Fruit fly (Drosophila melanogaster) whole organism, embryonic: ENCODE measurements around the gene mfr.

Source experiments
- Adf1 ChIP-seq: fragments of 200-800 bp; sonication (Bioruptor generic); IDR thresholded peaks from 2 replicates; pipeline ENCODE4 v1.3.6; 2022; ENCODE audit warnings: missing biosample characterization, missing genetic modification characterization
- CG10959 ChIP-seq: fragments of 200-800 bp; sonication (Bioruptor generic); IDR thresholded peaks from 2 replicates; pipeline ENCODE4 v1.3.6; 2022; ENCODE audit warnings: missing biosample characterization, missing genetic modification characterization
- CG11696 ChIP-seq: fragments of 200-800 bp; sonication (Bioruptor generic); IDR thresholded peaks from 2 replicates; pipeline ENCODE4 v1.3.6; 2022; ENCODE audit warnings: missing biosample characterization, missing genetic modification characterization
- CG12071 ChIP-seq: fragments of 200-800 bp; sonication (Bioruptor generic); optimal IDR thresholded peaks from 3 replicates; lab custom pipeline; 2018; ENCODE audit warnings: missing biosample characterization, mild to moderate bottlenecking, missing genetic modification characterization
- CG12299 ChIP-seq: fragments of 200-800 bp; sonication (Bioruptor generic); optimal IDR thresholded peaks from 2 replicates; lab custom pipeline; 2018; ENCODE audit warnings: missing biosample characterization, mild to moderate bottlenecking, missing genetic modification characterization
- CG13624 ChIP-seq: fragments of 200-800 bp; sonication (Bioruptor generic); optimal IDR thresholded peaks from 2 replicates; lab custom pipeline; 2016; ENCODE audit warnings: missing biosample characterization, missing genetic modification characterization
- CG14710 ChIP-seq: fragments of 200-800 bp; sonication (Bioruptor generic); optimal IDR thresholded peaks from 3 replicates; lab custom pipeline; 2019; ENCODE audit warnings: missing biosample characterization, mild to moderate bottlenecking, missing genetic modification characterization, moderate library complexity
- CG1602 ChIP-seq: fragments of 200-800 bp; sonication (Bioruptor generic); optimal IDR thresholded peaks from 3 replicates; lab custom pipeline; 2016; ENCODE audit warnings: missing biosample characterization, missing genetic modification characterization
- CG16813 ChIP-seq: fragments of 200-800 bp; sonication (Bioruptor generic); IDR thresholded peaks from 3 replicates; pipeline ENCODE4 v1.3.6; 2022; ENCODE audit warnings: missing biosample characterization, missing genetic modification characterization; ENCODE audit not compliant: partially characterized antibody
- CG17829 ChIP-seq: fragments of 200-800 bp; optimal IDR thresholded peaks from 2 replicates; lab custom pipeline; 2019; ENCODE audit warnings: missing biosample characterization, mild to moderate bottlenecking, missing genetic modification characterization, moderate library complexity
- CG2875 ChIP-seq: fragments of 200-800 bp; sonication (Bioruptor generic); optimal IDR thresholded peaks from 2 replicates; lab custom pipeline; 2017; ENCODE audit warnings: missing biosample characterization, mild to moderate bottlenecking, missing genetic modification characterization, missing genetic modification reagents
- CG32772 ChIP-seq: fragments of 200-800 bp; sonication (Bioruptor generic); IDR thresholded peaks from 2 replicates; pipeline ENCODE4 v1.3.6; 2022; ENCODE audit warnings: missing biosample characterization, missing genetic modification characterization
- CG33213 ChIP-seq: fragments of 200-800 bp; sonication (Bioruptor generic); optimal IDR thresholded peaks from 3 replicates; lab custom pipeline; 2016; ENCODE audit warnings: missing biosample characterization, missing genetic modification characterization
- CG33557 ChIP-seq: fragments of 200-800 bp; sonication (Bioruptor generic); optimal IDR thresholded peaks from 2 replicates; lab custom pipeline; 2019; ENCODE audit warnings: missing biosample characterization, mild to moderate bottlenecking, missing genetic modification characterization, moderate library complexity
- CG3847 ChIP-seq: fragments of 200-800 bp; sonication (Bioruptor generic); IDR thresholded peaks from 2 replicates; pipeline ENCODE4 v1.3.6; 2022; ENCODE audit warnings: missing biosample characterization, missing genetic modification characterization
- CG4404 ChIP-seq: fragments of 200-800 bp; sonication (Bioruptor generic); IDR thresholded peaks from 2 replicates; pipeline ENCODE4 v1.3.6; 2022; ENCODE audit warnings: missing biosample characterization, missing genetic modification characterization
- CG6654 ChIP-seq: fragments of 200-800 bp; sonication (Bioruptor generic); optimal IDR thresholded peaks from 2 replicates; lab custom pipeline; 2017; ENCODE audit warnings: missing biosample characterization, mild to moderate bottlenecking, missing genetic modification characterization
- CG6689 ChIP-seq: fragments of 200-800 bp; sonication (Bioruptor generic); IDR thresholded peaks from 2 replicates; pipeline ENCODE4 v1.3.6; 2022; ENCODE audit warnings: missing biosample characterization, missing genetic modification characterization
- CG6765 ChIP-seq: fragments of 200-800 bp; sonication (Bioruptor generic); optimal IDR thresholded peaks from 3 replicates; lab custom pipeline; 2017; ENCODE audit warnings: missing biosample characterization, mild to moderate bottlenecking, missing genetic modification characterization
- CG7556 ChIP-seq: fragments of 200-800 bp; sonication (Bioruptor generic); optimal IDR thresholded peaks from 2 replicates; lab custom pipeline; 2017; ENCODE audit warnings: missing biosample characterization, mild to moderate bottlenecking, missing genetic modification characterization
- CkIIα-i1 ChIP-seq: fragments of 200-800 bp; sonication (Bioruptor generic); IDR thresholded peaks from 2 replicates; pipeline ENCODE4 v1.3.6; 2022; ENCODE audit warnings: missing biosample characterization, missing genetic modification characterization
- D19A ChIP-seq: fragments of 200-800 bp; optimal IDR thresholded peaks from 3 replicates; lab custom pipeline; 2019; ENCODE audit warnings: missing biosample characterization, mild to moderate bottlenecking, missing genetic modification characterization, moderate library complexity
- Dip2 ChIP-seq: fragments of 200-800 bp; sonication (Bioruptor generic); IDR thresholded peaks from 2 replicates; pipeline ENCODE4 v1.3.6; 2022; ENCODE audit warnings: missing biosample characterization, missing genetic modification characterization
- Doc2 ChIP-seq: fragments of 200-800 bp; sonication (Bioruptor generic); IDR thresholded peaks from 2 replicates; pipeline ENCODE4 v1.3.6; 2022; ENCODE audit warnings: missing biosample characterization, missing genetic modification characterization
- Ets97D ChIP-seq: fragments of 200-800 bp; sonication (Bioruptor generic); optimal IDR thresholded peaks from 3 replicates; lab custom pipeline; 2016; ENCODE audit warnings: missing biosample characterization, missing genetic modification characterization
- MBD-R2 ChIP-seq: fragments of 200-800 bp; sonication (Bioruptor generic); IDR thresholded peaks from 2 replicates; pipeline ENCODE4 v1.3.6; 2022; ENCODE audit warnings: missing biosample characterization, missing genetic modification characterization
- Scr ChIP-seq: fragments of 200-800 bp; sonication (Bioruptor generic); IDR thresholded peaks from 2 replicates; pipeline ENCODE4 v1.3.6; 2022; ENCODE audit warnings: missing biosample characterization, missing genetic modification characterization; ENCODE audit not compliant: partially characterized antibody
- Sox102F ChIP-seq: fragments of 200-800 bp; sonication (Bioruptor generic); optimal IDR thresholded peaks from 2 replicates; lab custom pipeline; 2018; ENCODE audit warnings: missing biosample characterization, mild to moderate bottlenecking, missing genetic modification characterization, moderate library complexity
- TFAM ChIP-seq: fragments of 200-800 bp; sonication (Bioruptor generic); optimal IDR thresholded peaks from 2 replicates; lab custom pipeline; 2017; ENCODE audit warnings: missing biosample characterization, missing genetic modification characterization, inconsistent platforms
- abd-A ChIP-seq: fragments of 200-800 bp; sonication (Bioruptor generic); optimal IDR thresholded peaks from 3 replicates; lab custom pipeline; 2019; ENCODE audit warnings: missing biosample characterization, mild to moderate bottlenecking, missing genetic modification characterization, moderate library complexity
- ato ChIP-seq: fragments of 200-800 bp; sonication (Bioruptor generic); IDR thresholded peaks from 2 replicates; pipeline ENCODE4 v1.3.6; 2022; ENCODE audit warnings: missing biosample characterization, missing genetic modification characterization; ENCODE audit not compliant: partially characterized antibody
- az2 ChIP-seq: fragments of 200-800 bp; sonication (Bioruptor generic); optimal IDR thresholded peaks from 3 replicates; lab custom pipeline; 2016; ENCODE audit warnings: missing biosample characterization, missing genetic modification characterization
- cad ChIP-seq: fragments of >200 bp; optimal IDR thresholded peaks from 2 replicates; lab custom pipeline; 2017; ENCODE audit warnings: missing biosample characterization, missing genetic modification characterization
- ci ChIP-seq: fragments of 200-800 bp; sonication (Bioruptor generic); IDR thresholded peaks from 3 replicates; pipeline ENCODE4 v1.3.6; 2022; ENCODE audit warnings: missing biosample characterization, missing genetic modification characterization
- croc ChIP-seq: fragments of 200-800 bp; sonication (Bioruptor generic); conservative IDR thresholded peaks from 3 replicates; pipeline ENCODE4 v1.3.6; 2022; ENCODE audit warnings: missing biosample characterization, missing genetic modification characterization
- crol ChIP-seq: fragments of 200-800 bp; sonication (Bioruptor generic); IDR thresholded peaks from 2 replicates; pipeline ENCODE4 v1.3.6; 2022; ENCODE audit warnings: missing biosample characterization, missing genetic modification characterization
- dpn ChIP-seq, 2 experiments: fragments of 200-800 bp; sonication (Bioruptor generic); optimal IDR thresholded peaks; 3 replicates each; lab custom pipeline; 2016; ENCODE audit warnings: missing biosample characterization in 2 of 2, missing genetic modification characterization in 2 of 2
- dysf ChIP-seq: fragments of 200-800 bp; sonication (Bioruptor generic); IDR thresholded peaks from 3 replicates; pipeline ENCODE4 v1.3.6; 2022; ENCODE audit warnings: missing biosample characterization, missing genetic modification characterization
- emc ChIP-seq: fragments of 200-800 bp; sonication (Bioruptor generic); optimal IDR thresholded peaks from 2 replicates; lab custom pipeline; 2016; ENCODE audit warnings: missing biosample characterization, missing genetic modification characterization
- fd64A ChIP-seq: fragments of 200-800 bp; sonication (Bioruptor generic); optimal IDR thresholded peaks from 3 replicates; lab custom pipeline; 2018; ENCODE audit warnings: missing biosample characterization, mild to moderate bottlenecking, missing genetic modification characterization
- fd96Cb ChIP-seq: fragments of 200-800 bp; sonication (Bioruptor generic); optimal IDR thresholded peaks from 2 replicates; lab custom pipeline; 2018; ENCODE audit warnings: missing biosample characterization, mild to moderate bottlenecking, missing genetic modification characterization, moderate library complexity
- hth ChIP-seq: fragments of >200 bp; optimal IDR thresholded peaks from 2 replicates; lab custom pipeline; 2017; ENCODE audit warnings: inconsistent platforms
- lbe ChIP-seq: fragments of 200-800 bp; sonication (Bioruptor generic); optimal IDR thresholded peaks from 2 replicates; lab custom pipeline; 2016; ENCODE audit warnings: missing biosample characterization, mild to moderate bottlenecking, missing genetic modification characterization
- nom ChIP-seq: fragments of 200-800 bp; sonication (Bioruptor generic); optimal IDR thresholded peaks from 2 replicates; lab custom pipeline; 2017; ENCODE audit warnings: missing biosample characterization, missing genetic modification characterization, mild to moderate bottlenecking, moderate library complexity, missing genetic modification reagents
- otp ChIP-seq: fragments of 200-800 bp; sonication (Bioruptor generic); IDR thresholded peaks from 3 replicates; pipeline ENCODE4, ENCODE4 v1.3.6; 2022; ENCODE audit warnings: missing biosample characterization, missing genetic modification characterization
- repo ChIP-seq: fragments of 200-800 bp; sonication (Bioruptor generic); optimal IDR thresholded peaks from 2 replicates; lab custom pipeline; 2016; ENCODE audit warnings: missing biosample characterization, missing genetic modification characterization
- salm ChIP-seq: fragments of 200-800 bp; sonication (Bioruptor generic); optimal IDR thresholded peaks from 2 replicates; lab custom pipeline; 2018; ENCODE audit warnings: missing biosample characterization, mild to moderate bottlenecking, missing genetic modification characterization
- sob ChIP-seq: fragments of 200-800 bp; sonication (Bioruptor generic); IDR thresholded peaks from 2 replicates; pipeline ENCODE4 v1.3.6; 2022; ENCODE audit warnings: missing biosample characterization, missing genetic modification characterization
- sug ChIP-seq: fragments of 200-800 bp; optimal IDR thresholded peaks from 2 replicates; lab custom pipeline; 2019; ENCODE audit warnings: missing biosample characterization, mild to moderate bottlenecking, missing genetic modification characterization, moderate library complexity
- tgo ChIP-seq: fragments of 200-800 bp; sonication (Bioruptor generic); IDR thresholded peaks from 3 replicates; pipeline ENCODE4 v1.3.6; 2022; ENCODE audit warnings: missing biosample characterization, missing genetic modification characterization
- tna ChIP-seq: fragments of 200-800 bp; sonication (Bioruptor generic); IDR thresholded peaks from 2 replicates; pipeline ENCODE4 v1.3.6; 2022; ENCODE audit warnings: missing biosample characterization, missing genetic modification characterization; ENCODE audit not compliant: partially characterized antibody
- trh ChIP-seq: fragments of 200-800 bp; sonication (Bioruptor generic); optimal IDR thresholded peaks from 2 replicates; lab custom pipeline; 2016; ENCODE audit warnings: missing biosample characterization, missing genetic modification characterization

Gene mfr

dm6 chr3L:8920710-8921109 is 8.2 kb upstream of the mfr start (continued):
- TF ChIP-seq Scr (GFP tag; lab: Robert Waterston, UW) (no peak), repo (GFP tag; lab: Kevin White, UChicago) (no peak), CG6765 (GFP tag; lab: Kevin White, UChicago) (peak; percentile 45), sob (GFP tag; lab: Robert Waterston, UW) (peak; percentile 68), ato (no peak), Adf1 (GFP tag; lab: Robert Waterston, UW) (no peak), CG6689 (GFP tag; lab: Robert Waterston, UW) (peak; percentile 66), Doc2 (no peak), lbe (GFP tag; lab: Kevin White, UChicago) (no peak), otp (GFP tag; lab: Robert Waterston, UW) (peak; percentile 51; the same call in 2 of the 3 replicates), CG7556 (GFP tag; lab: Kevin White, UChicago) (peak; percentile 52), cad (no peak), dysf (GFP tag; lab: Robert Waterston, UW) (peak; percentile 85), CG12071 (GFP tag; lab: Kevin White, UChicago) (peak; percentile 69), emc (no peak), CkIIα-i1 (GFP tag; lab: Robert Waterston, UW) (no peak), abd-A (no peak), CG1602 (GFP tag; lab: Kevin White, UChicago) (peak; percentile 37), sug (tag; lab: Kevin White, UChicago) (peak; percentile 28), ci (GFP tag; lab: Robert Waterston, UW) (peak; percentile 86), hth (lab: Kevin White, UChicago) (no peak), nom (GFP tag; lab: Kevin White, UChicago) (no peak), fd64A (peak; percentile 1), tna (GFP tag; lab: Robert Waterston, UW) (no peak), Dip2 (GFP tag; lab: Robert Waterston, UW) (no peak), CG2875 (peak; percentile 56), TFAM (no peak), crol (GFP tag; lab: Robert Waterston, UW) (no peak), CG10959 (GFP tag; lab: Robert Waterston, UW) (no peak), CG13624 (GFP tag; lab: Kevin White, UChicago) (no peak), CG17829 (tag; lab: Kevin White, UChicago) (peak; percentile 62), CG14710 (peak; percentile 27), CG33213 (GFP tag; lab: Kevin White, UChicago) (peak; percentile 6), salm (tag; lab: Kevin White, UChicago) (peak; percentile 57), CG11696 (GFP tag; lab: Robert Waterston, UW) (no peak), dpn (GFP tag; optimal IDR thresholded peaks at IDR 0.05; lab: Kevin White, UChicago) (peak; percentile 66 to 73), croc (GFP tag; lab: Robert Waterston, UW) (peak; percentile 26; the same call in 2 of the 3 replicates), CG33557 (GFP tag; lab: Kevin White, UChicago) (no peak), MBD-R2 (peak; percentile 36; the same call in 1 of the 2 replicates), Ets97D (GFP tag; lab: Kevin White, UChicago) (no peak), fd96Cb (tag; lab: Kevin White, UChicago) (peak; percentile 60), az2 (peak; percentile 52), CG6654 (GFP tag; lab: Kevin White, UChicago) (peak; percentile 26), tgo (peak; percentile 58; the same call in 1 of the 3 replicates), CG4404 (GFP tag; lab: Robert Waterston, UW) (peak; percentile 52), CG32772 (GFP tag; lab: Robert Waterston, UW) (peak; percentile 57), CG16813 (no peak), trh (no peak), CG12299 (no peak), D19A (tag; lab: Kevin White, UChicago) (peak; percentile 48), CG3847 (GFP tag; lab: Robert Waterston, UW) (no peak; the same call in 1 of the 2 replicates), Sox102F (GFP tag; lab: Kevin White, UChicago) (peak; percentile 85)
